Worm (Caenorhabditis elegans) whole organism, L1 larva: Measurements from ENCODE around the gene B0001.4.
A peak's percentile ranks its signal among the peaks of the same experiment; 100 is the strongest.

Experiments used
- C34B4.2 ChIP-seq: sonication (generic microtip); optimal IDR thresholded peaks from 2 replicates; lab custom pipeline; 2017; ENCODE audit warnings: mild to moderate bottlenecking, missing genetic modification characterization, missing compliant biosample characterization
- aha-1 ChIP-seq: fragments of 150-350 bp; optimal IDR thresholded peaks from 2 replicates; lab custom pipeline; 2014; ENCODE audit warnings: missing biosample characterization, missing genetic modification characterization
- alr-1 ChIP-seq: fragments of 200-800 bp; sonication (Bioruptor generic); optimal IDR thresholded peaks from 2 replicates; lab custom pipeline; 2018; ENCODE audit warnings: borderline replicate concordance, mild to moderate bottlenecking, missing genetic modification characterization, missing compliant biosample characterization
- aly-2 ChIP-seq: fragments of 150-350 bp; optimal IDR thresholded peaks from 2 replicates; lab custom pipeline; 2014; ENCODE audit warnings: missing biosample characterization, missing genetic modification characterization
- ama-1 ChIP-seq: fragments of 150-350 bp; optimal IDR thresholded peaks from 2 replicates; lab custom pipeline; 2014
- ceh-8 ChIP-seq: fragments of 200-800 bp; sonication (Bioruptor generic); optimal IDR thresholded peaks from 2 replicates; lab custom pipeline; 2018; ENCODE audit warnings: mild to moderate bottlenecking, missing genetic modification characterization, moderate library complexity, missing compliant biosample characterization
- ceh-82 ChIP-seq, 3 experiments: fragments of 150-350 bp in 1 of 3; sonication (generic microtip) in 2 of 3; optimal IDR thresholded peaks; 2 replicates each; lab custom pipeline; 2014 to 2017; ENCODE audit warnings: missing biosample characterization in 3 of 3, missing genetic modification characterization in 3 of 3
- ceh-88 ChIP-seq: fragments of 200-800 bp; sonication (Bioruptor generic); IDR thresholded peaks from 2 replicates; pipeline ENCODE4 v1.3.6; 2022; ENCODE audit warnings: missing genetic modification characterization, missing compliant biosample characterization
- ceh-90 ChIP-seq: sonication (generic microtip); optimal IDR thresholded peaks from 2 replicates; lab custom pipeline; 2016; ENCODE audit warnings: missing genetic modification characterization, missing compliant biosample characterization
- ces-1 ChIP-seq: fragments of 150-350 bp; optimal IDR thresholded peaks from 2 replicates; lab custom pipeline; 2014; ENCODE audit warnings: missing biosample characterization, missing genetic modification reagents, missing genetic modification characterization
- dpl-1 ChIP-seq, 3 experiments: fragments of 150-350 bp in 2 of 3; sonication (generic microtip) in 1 of 3; optimal IDR thresholded peaks; 2 replicates each; lab custom pipeline; 2014 to 2017; ENCODE audit warnings: missing biosample characterization in 3 of 3, missing genetic modification characterization in 3 of 3, missing genetic modification reagents in 3 of 3
- dsc-1 ChIP-seq: sonication (generic microtip); optimal IDR thresholded peaks from 2 replicates; lab custom pipeline; 2016; ENCODE audit warnings: mild to moderate bottlenecking, missing genetic modification characterization, missing compliant biosample characterization
- efl-1 ChIP-seq, 4 experiments: fragments of 150-350 bp; optimal IDR thresholded peaks in 3 of 4; peaks in 1 of 4; 1 replicate in 1 of 4; 2 replicates in 3 of 4; lab custom pipeline; 2014; ENCODE audit warnings: missing biosample characterization in 2 of 4, missing genetic modification characterization in 2 of 4, missing genetic modification reagents in 2 of 4
- efl-3 ChIP-seq: fragments of 200-800 bp; sonication (Bioruptor generic); optimal IDR thresholded peaks from 2 replicates; lab custom pipeline; 2018; ENCODE audit warnings: mild to moderate bottlenecking, missing genetic modification characterization, missing compliant biosample characterization
- egl-27 ChIP-seq, 2 experiments: fragments of 150-350 bp in 1 of 2; sonication (generic microtip); optimal IDR thresholded peaks; 3 replicates each; lab custom pipeline; 2017 to 2018; ENCODE audit warnings: missing biosample characterization in 2 of 2, missing genetic modification characterization in 2 of 2, missing genetic modification reagents in 2 of 2
- elt-3 ChIP-seq, 6 experiments: fragments of 150-350 bp in 1 of 6; sonication (generic microtip); optimal IDR thresholded peaks; 2 replicates each; lab custom pipeline; 2017 to 2018; ENCODE audit warnings: missing biosample characterization in 6 of 6, missing genetic modification characterization in 6 of 6, inconsistent platforms in 1 of 6
- ets-5 ChIP-seq: fragments of 200-800 bp; sonication (Bioruptor generic); IDR thresholded peaks from 2 replicates; pipeline ENCODE4 v1.3.6; 2022; ENCODE audit warnings: missing genetic modification characterization, missing compliant biosample characterization
- grh-1 ChIP-seq: fragments of 200-800 bp; sonication (Bioruptor generic); IDR thresholded peaks from 2 replicates; pipeline ENCODE4 v1.3.6; 2022; ENCODE audit warnings: missing genetic modification reagents, missing genetic modification characterization, missing compliant biosample characterization
- hlh-4 ChIP-seq: sonication (generic microtip); optimal IDR thresholded peaks from 2 replicates; lab custom pipeline; 2016; ENCODE audit warnings: mild to moderate bottlenecking, missing genetic modification characterization, missing compliant biosample characterization
- irx-1 ChIP-seq: sonication (generic microtip); optimal IDR thresholded peaks from 2 replicates; lab custom pipeline; 2016; ENCODE audit warnings: missing genetic modification characterization, missing compliant biosample characterization
- isw-1 ChIP-seq: fragments of 200-800 bp; sonication (Bioruptor generic); IDR thresholded peaks from 2 replicates; pipeline ENCODE4 v1.3.6; 2022; ENCODE audit warnings: missing genetic modification characterization, missing compliant biosample characterization
- jun-1 ChIP-seq: fragments of 150-350 bp; optimal IDR thresholded peaks from 2 replicates; lab custom pipeline; 2014; ENCODE audit warnings: missing biosample characterization, missing genetic modification reagents, missing genetic modification characterization
- lin-14 ChIP-seq: fragments of 200-800 bp; sonication (Bioruptor generic); optimal IDR thresholded peaks from 2 replicates; lab custom pipeline; 2018; ENCODE audit warnings: mild to moderate bottlenecking, missing genetic modification characterization, moderate library complexity, missing compliant biosample characterization
- lin-35 ChIP-seq, 2 experiments: fragments of 150-350 bp; optimal IDR thresholded peaks; 2 replicates each; lab custom pipeline; 2014; ENCODE audit warnings: missing biosample characterization in 2 of 2, missing genetic modification characterization in 2 of 2, missing genetic modification reagents in 2 of 2
- lin-39 ChIP-seq: fragments of 150-350 bp; optimal IDR thresholded peaks from 2 replicates; lab custom pipeline; 2014; ENCODE audit warnings: missing biosample characterization, missing genetic modification reagents, missing genetic modification characterization
- mab-9 ChIP-seq: fragments of 200-800 bp; sonication (Bioruptor generic); IDR thresholded peaks from 2 replicates; pipeline ENCODE4 v1.3.6; 2022; ENCODE audit warnings: missing genetic modification reagents, missing genetic modification characterization, missing compliant biosample characterization
- mef-2 ChIP-seq: fragments of 150-350 bp; optimal IDR thresholded peaks from 2 replicates; lab custom pipeline; 2014; ENCODE audit warnings: missing biosample characterization, missing genetic modification characterization
- mep-1 ChIP-seq: fragments of 150-350 bp; optimal IDR thresholded peaks from 2 replicates; lab custom pipeline; 2014; ENCODE audit warnings: missing biosample characterization, missing genetic modification characterization
- nhr-11 ChIP-seq: fragments of 150-350 bp; optimal IDR thresholded peaks from 2 replicates; lab custom pipeline; 2014; ENCODE audit warnings: missing biosample characterization, missing genetic modification characterization
- nhr-12 ChIP-seq: sonication (generic microtip); optimal IDR thresholded peaks from 2 replicates; lab custom pipeline; 2017; ENCODE audit warnings: missing biosample characterization, missing genetic modification characterization
- nhr-20 ChIP-seq: sonication (generic microtip); optimal IDR thresholded peaks from 2 replicates; lab custom pipeline; 2016; ENCODE audit warnings: mild to moderate bottlenecking, missing genetic modification characterization, missing compliant biosample characterization
- nhr-28 ChIP-seq: fragments of 150-350 bp; optimal IDR thresholded peaks from 2 replicates; lab custom pipeline; 2014; ENCODE audit warnings: missing biosample characterization, missing genetic modification characterization
- nhr-47 ChIP-seq: sonication (generic microtip); optimal IDR thresholded peaks from 2 replicates; lab custom pipeline; 2016; ENCODE audit warnings: mild to moderate bottlenecking, missing genetic modification characterization, moderate library complexity, missing compliant biosample characterization
- nhr-84 ChIP-seq: sonication (generic microtip); optimal IDR thresholded peaks from 2 replicates; lab custom pipeline; 2017; ENCODE audit warnings: missing biosample characterization, missing genetic modification characterization
- nhr-85 ChIP-seq: sonication (generic microtip); peaks from one replicate; lab custom pipeline; 2016; ENCODE audit warnings: missing genetic modification characterization, inconsistent platforms, missing compliant biosample characterization
- pag-3 ChIP-seq: sonication (generic microtip); optimal IDR thresholded peaks from 2 replicates; lab custom pipeline; 2017; ENCODE audit warnings: missing genetic modification characterization, mild to moderate bottlenecking, missing compliant biosample characterization, antibody characterized with exemption, borderline replicate concordance; ENCODE audit not compliant: insufficient read depth
- pax-3 ChIP-seq: fragments of 200-800 bp; sonication (Bioruptor generic); optimal IDR thresholded peaks from 2 replicates; lab custom pipeline; 2018; ENCODE audit warnings: mild to moderate bottlenecking, missing genetic modification characterization, moderate library complexity, missing compliant biosample characterization
- rnt-1 ChIP-seq: sonication (generic microtip); optimal IDR thresholded peaks from 2 replicates; lab custom pipeline; 2016; ENCODE audit warnings: mild to moderate bottlenecking, missing genetic modification characterization, moderate library complexity, missing compliant biosample characterization
- snpc-4 ChIP-seq: fragments of 150-350 bp; optimal IDR thresholded peaks from 2 replicates; lab custom pipeline; 2014; ENCODE audit warnings: missing biosample characterization, missing genetic modification characterization
- snu-23 ChIP-seq: sonication (generic microtip); optimal IDR thresholded peaks from 2 replicates; lab custom pipeline; 2016; ENCODE audit warnings: missing genetic modification characterization, missing compliant biosample characterization
- sox-4 ChIP-seq: sonication (generic microtip); optimal IDR thresholded peaks from 2 replicates; lab custom pipeline; 2016; ENCODE audit warnings: missing genetic modification characterization, missing compliant biosample characterization
- sptf-1 ChIP-seq: fragments of 150-350 bp; optimal IDR thresholded peaks from 2 replicates; lab custom pipeline; 2014; ENCODE audit warnings: missing biosample characterization, missing genetic modification characterization
- swsn-7 ChIP-seq: sonication (generic microtip); optimal IDR thresholded peaks from 2 replicates; lab custom pipeline; 2016; ENCODE audit warnings: missing genetic modification characterization, missing compliant biosample characterization
- tbx-2 ChIP-seq: sonication (generic microtip); optimal IDR thresholded peaks from 2 replicates; lab custom pipeline; 2016; ENCODE audit warnings: missing genetic modification characterization, missing compliant biosample characterization
- tlp-1 ChIP-seq: fragments of 150-350 bp; optimal IDR thresholded peaks from 2 replicates; lab custom pipeline; 2014; ENCODE audit warnings: missing biosample characterization, missing genetic modification characterization
- unc-130 ChIP-seq: fragments of 150-350 bp; optimal IDR thresholded peaks from 2 replicates; lab custom pipeline; 2017; ENCODE audit warnings: missing biosample characterization, missing genetic modification characterization, inconsistent platforms
- unc-30 ChIP-seq: sonication (generic microtip); optimal IDR thresholded peaks from 2 replicates; lab custom pipeline; 2017; ENCODE audit warnings: missing biosample characterization, missing genetic modification characterization
- unc-62 ChIP-seq: fragments of 150-350 bp; optimal IDR thresholded peaks from 2 replicates; lab custom pipeline; 2014; ENCODE audit warnings: missing biosample characterization, missing genetic modification reagents, missing genetic modification characterization
- vab-15 ChIP-seq: sonication (generic microtip); optimal IDR thresholded peaks from 2 replicates; lab custom pipeline; 2017; ENCODE audit warnings: missing genotype, mild to moderate bottlenecking, missing genetic modification characterization, missing compliant biosample characterization
- zag-1 ChIP-seq: fragments of 150-350 bp; optimal IDR thresholded peaks from 2 replicates; lab custom pipeline; 2014; ENCODE audit warnings: missing biosample characterization, missing genetic modification characterization
- zip-4 ChIP-seq: fragments of 200-800 bp; sonication (Bioruptor generic); optimal IDR thresholded peaks from 2 replicates; lab custom pipeline; 2018; ENCODE audit warnings: mild to moderate bottlenecking, missing genetic modification characterization, moderate library complexity, missing compliant biosample characterization
- ztf-11 ChIP-seq, 2 experiments: sonication (generic microtip); optimal IDR thresholded peaks; 2 replicates each; lab custom pipeline; 2016 to 2017; ENCODE audit warnings: missing genetic modification characterization in 2 of 2, missing biosample characterization in 1 of 2, missing compliant biosample characterization in 1 of 2

The B0001.4 gene

DNA sequence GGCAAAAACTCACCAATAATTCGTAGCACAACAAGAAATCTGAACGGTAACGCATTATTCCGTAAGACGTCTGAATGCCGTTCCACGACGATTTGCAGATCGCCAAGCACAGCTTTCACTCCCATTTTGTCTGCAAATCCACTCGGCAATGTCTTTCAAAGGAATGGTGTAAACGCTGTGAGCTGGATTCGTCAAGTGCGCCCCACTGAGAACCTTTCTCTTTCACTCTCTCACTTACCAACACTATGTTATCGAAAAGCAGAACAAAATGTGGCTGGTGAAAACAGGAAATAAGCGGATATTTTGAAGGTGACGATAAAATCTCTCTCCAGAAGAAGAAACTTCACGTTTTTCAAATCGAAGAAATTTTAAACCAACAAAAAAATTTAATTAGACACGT lies 49.1 kb downstream of the B0001.4 start (continued):
- TF ChIP-seq lin-14: no peak
- no peak for TF ChIP-seq alr-1 (tag; lab: Kevin White, UChicago)
- TF ChIP-seq zip-4 (GFP tag; lab: Kevin White, UChicago): no peak
- no peak for TF ChIP-seq aha-1 (tag; lab: Kevin White, UChicago)
- no peak for TF ChIP-seq jun-1 (tag; lab: Kevin White, UChicago)
- TF ChIP-seq unc-30: no peak
- no peak for TF ChIP-seq nhr-84 (tag; lab: Kevin White, UChicago)
- no peak for TF ChIP-seq C34B4.2 (tag; lab: Kevin White, UChicago)
- TF ChIP-seq ceh-8 (GFP tag; lab: Kevin White, UChicago): no peak
- TF ChIP-seq mef-2: no peak
- TF ChIP-seq sptf-1: no peak
- no peak for TF ChIP-seq zag-1 (tag; lab: Kevin White, UChicago)
- peak; percentile 43 for TF ChIP-seq aly-2 (tag; lab: Kevin White, UChicago)
- TF ChIP-seq ets-5: no peak
- no peak for TF ChIP-seq snpc-4 (tag; lab: Kevin White, UChicago)
- TF ChIP-seq efl-3: no peak
- TF ChIP-seq lin-39 (tag; lab: Kevin White, UChicago): no peak
- TF ChIP-seq nhr-47: peak; percentile 21
- no peak for TF ChIP-seq tlp-1
- peak in 1 of 3 experiments; percentile 55 for TF ChIP-seq dpl-1 (GFP tag; optimal IDR thresholded peaks at IDR 0.05; lab: Kevin White, UChicago)
- peak; percentile 49 to 70 for TF ChIP-seq lin-35 (GFP tag; optimal IDR thresholded peaks at IDR 0.05; lab: Kevin White, UChicago)
- TF ChIP-seq ceh-90: no peak
- TF ChIP-seq pag-3: no peak
- no peak for TF ChIP-seq ces-1 (GFP tag; lab: Kevin White, UChicago)
- TF ChIP-seq irx-1: no peak
- TF ChIP-seq hlh-4 (tag; lab: Kevin White, UChicago): no peak
- TF ChIP-seq nhr-20 (tag; lab: Kevin White, UChicago): peak; percentile 16
- no peak for TF ChIP-seq ztf-11 (tag; optimal IDR thresholded peaks at IDR 0.05; lab: Kevin White, UChicago)
- TF ChIP-seq elt-3 (tag; optimal IDR thresholded peaks at IDR 0.05; lab: Kevin White, UChicago): no peak
- no peak for TF ChIP-seq nhr-85 (tag; lab: Kevin White, UChicago)
- TF ChIP-seq sox-4 (tag; lab: Kevin White, UChicago): no peak
- no peak for TF ChIP-seq dsc-1 (tag; lab: Kevin White, UChicago)
- peak; percentile 34 for TF ChIP-seq snu-23 (GFP tag; lab: Kevin White, UChicago)

DNA sequence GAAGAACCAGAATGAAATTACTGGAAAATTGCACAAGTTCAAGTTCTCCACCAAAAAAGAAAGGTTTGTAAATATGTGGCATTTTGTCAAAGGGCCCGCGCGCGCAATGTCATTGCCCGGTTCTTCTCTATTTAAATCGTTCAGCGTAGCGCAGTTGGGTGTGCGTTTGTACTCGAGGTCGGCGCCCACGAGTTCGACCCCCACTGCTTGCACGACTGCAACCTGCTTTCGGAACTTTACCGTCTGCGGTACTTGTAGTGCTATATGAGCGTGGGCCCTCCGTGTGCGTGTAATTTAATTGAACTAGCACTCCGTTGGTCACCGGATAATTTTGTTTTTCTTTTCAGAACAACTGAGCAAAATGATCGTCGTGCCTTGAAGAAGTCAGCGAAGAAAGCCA lies 51.5 kb downstream of the B0001.4 start:
- no peak for TF ChIP-seq ztf-11 (tag; optimal IDR thresholded peaks at IDR 0.05; lab: Kevin White, UChicago)
- peak; percentile 67 for TF ChIP-seq nhr-85 (tag; lab: Kevin White, UChicago)
- TF ChIP-seq swsn-7 (tag; lab: Kevin White, UChicago): peak; percentile 69
- no peak for TF ChIP-seq nhr-12 (tag; lab: Kevin White, UChicago)
- no peak for TF ChIP-seq lin-39 (tag; lab: Kevin White, UChicago)
- TF ChIP-seq ceh-90: no peak
- no peak for TF ChIP-seq isw-1 (GFP tag; lab: Robert Waterston, UW)
- no peak for TF ChIP-seq aly-2 (tag; lab: Kevin White, UChicago)
- TF ChIP-seq tbx-2 (tag; lab: Kevin White, UChicago): peak; percentile 55
- TF ChIP-seq unc-130 (tag; lab: Kevin White, UChicago): peak; percentile 42
- peak; percentile 36 to 68 (median 57) for TF ChIP-seq ceh-82 (tag; optimal IDR thresholded peaks at IDR 0.05; lab: Kevin White, UChicago)
- TF ChIP-seq efl-1 (optimal IDR thresholded peaks at IDR 0.05; lab: Kevin White, UChicago): peak; percentile 48 to 57
- TF ChIP-seq efl-1 (GFP tag; optimal IDR thresholded peaks at IDR 0.05 in 1 of 2; lab: Kevin White, UChicago): peak; percentile 28 to 95
- TF ChIP-seq aha-1 (tag; lab: Kevin White, UChicago): no peak
- no peak for TF ChIP-seq nhr-28 (tag; lab: Kevin White, UChicago)
- no peak for TF ChIP-seq ama-1 (lab: Kevin White, UChicago)
- TF ChIP-seq alr-1 (tag; lab: Kevin White, UChicago): no peak
- no peak for TF ChIP-seq mab-9 (GFP tag; lab: Robert Waterston, UW)
- no peak for TF ChIP-seq vab-15
- TF ChIP-seq ceh-88 (GFP tag; lab: Robert Waterston, UW): no peak
- no peak for TF ChIP-seq pax-3 (tag; lab: Kevin White, UChicago)
- no peak for TF ChIP-seq pag-3
- TF ChIP-seq unc-62: no peak
- TF ChIP-seq nhr-11: no peak
- peak; percentile 78 for TF ChIP-seq nhr-47
- no peak for TF ChIP-seq egl-27 (tag; optimal IDR thresholded peaks at IDR 0.05; lab: Kevin White, UChicago)
- 0 out of 2 replicates have a peak, but pooled peaks have one; percentile 21 for TF ChIP-seq grh-1 (GFP tag; lab: Robert Waterston, UW)
- TF ChIP-seq sptf-1: no peak
- peak; percentile 67 for TF ChIP-seq mep-1 (tag; lab: Kevin White, UChicago)
- peak; percentile 86 for TF ChIP-seq rnt-1 (tag; lab: Kevin White, UChicago)
